Worm (Caenorhabditis elegans) whole organism, early embryonic: Measurements from ENCODE around the gene mrps-28.

ENCODE experiments used
- B0310.2 ChIP-seq: sonication (generic microtip); optimal IDR thresholded peaks from 2 replicates; lab custom pipeline; 2016; ENCODE audit warnings: mild to moderate bottlenecking, missing genetic modification characterization, missing compliant biosample characterization
- F13C5.2 ChIP-seq: sonication (generic microtip); optimal IDR thresholded peaks from 2 replicates; lab custom pipeline; 2017; ENCODE audit warnings: mild to moderate bottlenecking, missing genetic modification characterization, inconsistent platforms, missing compliant biosample characterization
- aly-1 ChIP-seq: sonication (generic microtip); optimal IDR thresholded peaks from 2 replicates; lab custom pipeline; 2016; ENCODE audit warnings: missing genetic modification characterization, missing compliant biosample characterization
- ama-1 ChIP-seq: fragments of 150-350 bp; optimal IDR thresholded peaks from 2 replicates; lab custom pipeline; 2014
- ceh-13 ChIP-seq: fragments of 200-800 bp; sonication (Bioruptor generic); optimal IDR thresholded peaks from 2 replicates; lab custom pipeline; 2018; ENCODE audit warnings: mild to moderate bottlenecking, missing genetic modification characterization, missing compliant biosample characterization
- ceh-36 ChIP-seq: sonication (generic microtip); optimal IDR thresholded peaks from 2 replicates; lab custom pipeline; 2016; ENCODE audit warnings: missing genetic modification characterization, inconsistent platforms, missing compliant biosample characterization
- ets-7 ChIP-seq: sonication (generic microtip); optimal IDR thresholded peaks from 2 replicates; lab custom pipeline; 2016; ENCODE audit warnings: missing genotype, missing genetic modification characterization, missing compliant biosample characterization
- flt-1 ChIP-seq: fragments of 200-800 bp; sonication (Bioruptor generic); IDR thresholded peaks from 2 replicates; pipeline ENCODE4 v1.3.6; 2022; ENCODE audit warnings: missing genetic modification characterization, missing compliant biosample characterization
- hmbx-1 ChIP-seq: sonication (generic microtip); optimal IDR thresholded peaks from 2 replicates; lab custom pipeline; 2016; ENCODE audit warnings: mild to moderate bottlenecking, missing genetic modification characterization, missing compliant biosample characterization
- hmg-4 ChIP-seq: fragments of 200-800 bp; sonication (Bioruptor generic); optimal IDR thresholded peaks from 2 replicates; lab custom pipeline; 2018; ENCODE audit warnings: mild to moderate bottlenecking, missing genetic modification characterization, missing compliant biosample characterization
- hnd-1 ChIP-seq: sonication (generic microtip); optimal IDR thresholded peaks from 2 replicates; lab custom pipeline; 2016; ENCODE audit warnings: missing genetic modification characterization, missing compliant biosample characterization
- pes-1 ChIP-seq: fragments of 200-800 bp; sonication (Bioruptor generic); IDR thresholded peaks from 2 replicates; pipeline ENCODE4 v1.3.6; 2022; ENCODE audit warnings: missing genetic modification reagents, missing genetic modification characterization, missing compliant biosample characterization
- scrt-1 ChIP-seq: fragments of 200-800 bp; sonication (Bioruptor generic); IDR thresholded peaks from 2 replicates; pipeline ENCODE4 v1.3.6; 2022; ENCODE audit warnings: missing genetic modification characterization, missing compliant biosample characterization
- sea-1 ChIP-seq: fragments of 200-800 bp; sonication (Bioruptor generic); conservative IDR thresholded peaks from 2 replicates; pipeline ENCODE4 v1.3.6; 2022; ENCODE audit warnings: missing genetic modification characterization, missing compliant biosample characterization
- tbx-11 ChIP-seq: fragments of 200-800 bp; sonication (Bioruptor generic); IDR thresholded peaks from 2 replicates; pipeline ENCODE4 v1.3.6; 2022; ENCODE audit warnings: missing genetic modification characterization, missing compliant biosample characterization
- tbx-37 ChIP-seq: fragments of 200-800 bp; sonication (Bioruptor generic); conservative IDR thresholded peaks from 2 replicates; pipeline ENCODE4 v1.3.6; 2022; ENCODE audit warnings: missing genetic modification reagents, missing genetic modification characterization, missing compliant biosample characterization
- tra-4 ChIP-seq: sonication (generic microtip); optimal IDR thresholded peaks from 2 replicates; lab custom pipeline; 2017; ENCODE audit warnings: missing genetic modification characterization, missing compliant biosample characterization

Gene mrps-28

ce11 chrV:19637890-19638289 is 6.1 kb upstream of the mrps-28 start:
- no peak for TF ChIP-seq hnd-1 (tag; lab: Kevin White, UChicago)
- TF ChIP-seq scrt-1 (GFP tag; lab: Robert Waterston, UW): no peak
- no peak for TF ChIP-seq F13C5.2 (tag; lab: Kevin White, UChicago)
- no peak for TF ChIP-seq ceh-13
- no peak for TF ChIP-seq pes-1
- TF ChIP-seq tra-4 (tag; lab: Kevin White, UChicago): no peak
- no peak for TF ChIP-seq tbx-37
- TF ChIP-seq B0310.2 (tag; lab: Kevin White, UChicago): no peak
- no peak for TF ChIP-seq hmg-4 (GFP tag; lab: Kevin White, UChicago)
- TF ChIP-seq tbx-11: no peak
- TF ChIP-seq hmbx-1 (tag; lab: Kevin White, UChicago): no peak
- TF ChIP-seq ceh-36: no peak
- TF ChIP-seq sea-1: no peak
- TF ChIP-seq flt-1 (GFP tag; lab: Robert Waterston, UW): no peak
- TF ChIP-seq ama-1: no peak
- no peak for TF ChIP-seq ets-7 (tag; lab: Kevin White, UChicago)
- no peak for TF ChIP-seq aly-1 (tag; lab: Kevin White, UChicago)

- TF ChIP-seq tbx-37 (no peak), flt-1 (GFP tag; lab: Robert Waterston, UW) (no peak), ets-7 (tag; lab: Kevin White, UChicago) (no peak), tra-4 (tag; lab: Kevin White, UChicago) (no peak), aly-1 (tag; lab: Kevin White, UChicago) (no peak), scrt-1 (GFP tag; lab: Robert Waterston, UW) (no peak), F13C5.2 (tag; lab: Kevin White, UChicago) (no peak), hmbx-1 (tag; lab: Kevin White, UChicago) (no peak), pes-1 (no peak), ceh-36 (no peak), hnd-1 (tag; lab: Kevin White, UChicago) (no peak)
These were observed 3.2 kb upstream of the mrps-28 start, which contains the start of gene Y43F8C.6 for ce11 chrV:19640808-19641207. Gene Y43F8C.6, minus strand, starts transcription at chrV:19640908.

- TF ChIP-seq ceh-36 (peak; percentile 98), tbx-11 (peak; percentile 99), scrt-1 (GFP tag; lab: Robert Waterston, UW) (peak; percentile 99), tbx-37 (peak; percentile 98), ceh-13 (peak; percentile 99), flt-1 (GFP tag; lab: Robert Waterston, UW) (peak; percentile 99), ets-7 (tag; lab: Kevin White, UChicago) (peak; percentile 95), B0310.2 (tag; lab: Kevin White, UChicago) (peak; percentile 98), aly-1 (tag; lab: Kevin White, UChicago) (peak; percentile 99), sea-1 (peak; percentile 99), F13C5.2 (tag; lab: Kevin White, UChicago) (peak; percentile 100), hmg-4 (GFP tag; lab: Kevin White, UChicago) (peak; percentile 99), pes-1 (peak; percentile 98), hnd-1 (tag; lab: Kevin White, UChicago) (peak; percentile 93), hmbx-1 (tag; lab: Kevin White, UChicago) (peak; percentile 93), tra-4 (tag; lab: Kevin White, UChicago) (peak; percentile 94), ama-1 (peak; percentile 15)
These were observed 1.0 kb upstream of the mrps-28 start for ce11 chrV:19643015-19643414.

ce11 chrV:19645572-19646155 is 1.6 kb downstream of the mrps-28 start, which contains the start of gene Y43F8C.9:
Gene Y43F8C.9, plus strand, starts transcription at chrV:19646105.
- TF ChIP-seq B0310.2 (tag; lab: Kevin White, UChicago) (no peak), hnd-1 (tag; lab: Kevin White, UChicago) (no peak), aly-1 (tag; lab: Kevin White, UChicago) (no peak), ama-1 (no peak), ceh-36 (no peak), hmbx-1 (tag; lab: Kevin White, UChicago) (no peak), scrt-1 (GFP tag; lab: Robert Waterston, UW) (no peak), tra-4 (tag; lab: Kevin White, UChicago) (no peak), pes-1 (no peak), flt-1 (GFP tag; lab: Robert Waterston, UW) (no peak), ceh-13 (no peak), tbx-37 (no peak), tbx-11 (no peak), sea-1 (no peak), hmg-4 (GFP tag; lab: Kevin White, UChicago) (no peak), F13C5.2 (tag; lab: Kevin White, UChicago) (no peak), ets-7 (tag; lab: Kevin White, UChicago) (no peak)

DNA sequence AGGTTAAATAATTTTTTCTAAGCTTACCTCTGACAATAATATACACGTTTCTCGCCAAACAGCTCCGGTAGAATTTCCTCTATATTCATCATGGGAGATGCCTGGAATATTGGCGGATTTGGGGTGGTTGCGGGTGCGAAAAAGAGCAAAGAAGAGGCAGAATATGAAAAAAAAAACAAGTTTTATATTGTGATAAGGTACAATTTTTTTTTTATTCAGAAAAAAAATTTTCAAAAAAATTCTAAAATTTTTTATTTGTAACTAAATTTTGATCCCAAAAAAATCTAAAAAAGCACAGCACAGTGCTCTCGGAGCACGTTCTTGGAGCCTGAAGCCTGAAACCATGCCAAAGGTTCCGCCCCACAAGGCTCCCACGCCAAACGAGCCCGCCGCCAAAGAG is 11.1 kb downstream of the mrps-28 start, which contains the start of gene dmd-3:
Gene dmd-3, minus strand, starts transcription at position 101 of the 400 bp plus-strand sequence.
- TF ChIP-seq flt-1 (GFP tag; lab: Robert Waterston, UW) (no peak), ceh-36 (no peak)

DNA sequence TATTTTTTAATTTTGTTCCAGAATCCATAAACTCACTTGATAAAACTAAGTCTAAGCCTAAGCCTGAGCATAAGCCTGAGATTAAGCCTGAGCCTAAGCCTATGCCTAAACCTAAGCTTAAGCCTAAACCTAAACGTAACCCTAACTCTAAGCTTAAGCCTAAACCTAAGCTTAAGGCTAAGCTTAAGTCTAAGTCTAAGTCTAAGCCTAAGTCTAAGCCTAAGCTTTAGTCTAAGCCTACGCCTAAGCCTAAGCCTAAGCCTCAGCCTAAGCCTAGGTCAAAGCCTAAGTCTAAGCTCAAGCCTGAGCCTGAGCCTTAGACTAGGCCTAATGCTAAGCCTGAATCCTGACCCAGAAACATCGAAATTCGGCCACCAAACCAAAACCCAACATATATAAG is 20.5 kb downstream of the mrps-28 start:
- TF ChIP-seq sea-1: no peak
- peak; percentile 71 for TF ChIP-seq ceh-36

- TF ChIP-seq F13C5.2 (tag; lab: Kevin White, UChicago) (no peak), tbx-11 (no peak), hmbx-1 (tag; lab: Kevin White, UChicago) (no peak), B0310.2 (tag; lab: Kevin White, UChicago) (no peak), ets-7 (tag; lab: Kevin White, UChicago) (no peak), tbx-37 (no peak), ceh-13 (no peak), aly-1 (tag; lab: Kevin White, UChicago) (no peak), scrt-1 (GFP tag; lab: Robert Waterston, UW) (no peak), ama-1 (no peak), sea-1 (no peak), pes-1 (no peak), hmg-4 (GFP tag; lab: Kevin White, UChicago) (no peak), hnd-1 (tag; lab: Kevin White, UChicago) (no peak), ceh-36 (no peak), flt-1 (GFP tag; lab: Robert Waterston, UW) (no peak), tra-4 (tag; lab: Kevin White, UChicago) (no peak)
These were observed 22.3 kb downstream of the mrps-28 start for ce11 chrV:19666308-19666707.
